Worm (Caenorhabditis elegans): Measurements from ENCODE around the gene C33F10.11.

- no peak for TF ChIP-seq him-1 (tag; optimal IDR thresholded peaks at IDR 0.05)
- TF ChIP-seq W03F9.2 (tag; optimal IDR thresholded peaks at IDR 0.05) = no peak
Measured at ce11 chrII:4858906-4859411, 24.3 kb upstream of the C33F10.11 start.
